Worm (Caenorhabditis elegans): Measurements from ENCODE around the gene F55A11.8.

DNA sequence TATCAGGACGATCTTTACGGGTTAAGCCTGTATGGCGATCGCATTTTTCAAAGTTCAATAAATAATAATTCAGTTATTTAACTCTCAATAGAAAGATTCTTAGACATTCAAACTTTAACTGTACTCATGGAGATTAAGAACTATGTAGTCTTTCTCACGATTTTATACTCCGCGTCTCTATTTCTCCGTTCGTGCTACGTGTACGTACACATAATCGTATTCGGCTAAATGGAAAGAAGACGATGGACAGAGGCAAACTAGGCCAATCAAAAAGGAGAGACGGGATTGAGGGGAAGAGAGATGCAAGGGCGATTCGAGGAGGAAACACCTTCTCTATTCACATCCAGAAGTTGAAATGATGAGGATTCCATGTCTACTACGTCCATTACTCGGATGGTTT lies 14.6 kb upstream of the F55A11.8 start, which contains the start of gene bus-18:
- TF ChIP-seq ZK546.5 (tag; optimal IDR thresholded peaks at IDR 0.05) (no peak), nhr-10 (tag; optimal IDR thresholded peaks at IDR 0.05) (no peak)

Measured in whole organism, L2 larva.